Worm (Caenorhabditis elegans): Measurements from ENCODE around the gene ZK6.8.

Gene ZK6.8

ce11 chrV:381227-381950 is at the start of gene ZK6.8:
Gene ZK6.8, plus strand, starts transcription at chrV:381908.
- TF ChIP-seq unc-62 (GFP tag; optimal IDR thresholded peaks at IDR 0.05): no peak

ce11 chrV:332585-332984 is 49.1 kb upstream of the ZK6.8 start:
- TF ChIP-seq unc-62 (GFP tag; optimal IDR thresholded peaks at IDR 0.05): no peak

- no peak for TF ChIP-seq unc-62 (GFP tag; optimal IDR thresholded peaks at IDR 0.05)
Measured at ce11 chrV:333713-334112, 48.0 kb upstream of the ZK6.8 start.

ce11 chrV:336350-336749 is 45.4 kb upstream of the ZK6.8 start, which contains the start of gene dmd-8:
Gene dmd-8, minus strand, starts transcription at chrV:336450.
- TF ChIP-seq unc-62 (GFP tag; optimal IDR thresholded peaks at IDR 0.05): no peak

- TF ChIP-seq unc-62 (GFP tag; optimal IDR thresholded peaks at IDR 0.05): no peak
Measured at ce11 chrV:342346-342745, 39.4 kb upstream of the ZK6.8 start.

- TF ChIP-seq unc-62 (GFP tag; optimal IDR thresholded peaks at IDR 0.05): no peak
Measured at ce11 chrV:343128-343527, 38.6 kb upstream of the ZK6.8 start, which contains the start of gene wago-10. Gene wago-10, plus strand, starts transcription at chrV:343428.

ce11 chrV:343546-343945 is 38.2 kb upstream of the ZK6.8 start:
- no peak for TF ChIP-seq unc-62 (GFP tag; optimal IDR thresholded peaks at IDR 0.05)

ce11 chrV:346005-346404 is 35.7 kb upstream of the ZK6.8 start:
- TF ChIP-seq unc-62 (GFP tag; optimal IDR thresholded peaks at IDR 0.05): no peak

ce11 chrV:347561-348345 is 34.0 kb upstream of the ZK6.8 start:
- TF ChIP-seq unc-62 (GFP tag; optimal IDR thresholded peaks at IDR 0.05): no peak

- TF ChIP-seq unc-62 (GFP tag; optimal IDR thresholded peaks at IDR 0.05): no peak
Measured at ce11 chrV:349054-349453, 32.7 kb upstream of the ZK6.8 start, which contains the start of gene atg-9. Gene atg-9, plus strand, starts transcription at chrV:349385.

- TF ChIP-seq unc-62 (GFP tag; optimal IDR thresholded peaks at IDR 0.05): no peak
Measured at ce11 chrV:350822-351221, 30.9 kb upstream of the ZK6.8 start.

ce11 chrV:351787-352186 is 29.9 kb upstream of the ZK6.8 start:
- TF ChIP-seq unc-62 (GFP tag; optimal IDR thresholded peaks at IDR 0.05): no peak

- TF ChIP-seq unc-62 (GFP tag; optimal IDR thresholded peaks at IDR 0.05): no peak
Measured at ce11 chrV:356959-357702, 24.6 kb upstream of the ZK6.8 start.

- TF ChIP-seq unc-62 (GFP tag; optimal IDR thresholded peaks at IDR 0.05): no peak
Measured at ce11 chrV:358473-358872, 23.2 kb upstream of the ZK6.8 start.

- TF ChIP-seq unc-62 (GFP tag; optimal IDR thresholded peaks at IDR 0.05): no peak
Measured at ce11 chrV:359466-359865, 22.2 kb upstream of the ZK6.8 start, which contains the start of gene T22H9.1. Gene T22H9.1, plus strand, starts transcription at chrV:359766.

ce11 chrV:360068-360467 is 21.6 kb upstream of the ZK6.8 start:
- TF ChIP-seq unc-62 (GFP tag; optimal IDR thresholded peaks at IDR 0.05): no peak

Data from whole organism, dauer.